Worm (Caenorhabditis elegans): Measurements from ENCODE around the gene unc-76.

DNA sequence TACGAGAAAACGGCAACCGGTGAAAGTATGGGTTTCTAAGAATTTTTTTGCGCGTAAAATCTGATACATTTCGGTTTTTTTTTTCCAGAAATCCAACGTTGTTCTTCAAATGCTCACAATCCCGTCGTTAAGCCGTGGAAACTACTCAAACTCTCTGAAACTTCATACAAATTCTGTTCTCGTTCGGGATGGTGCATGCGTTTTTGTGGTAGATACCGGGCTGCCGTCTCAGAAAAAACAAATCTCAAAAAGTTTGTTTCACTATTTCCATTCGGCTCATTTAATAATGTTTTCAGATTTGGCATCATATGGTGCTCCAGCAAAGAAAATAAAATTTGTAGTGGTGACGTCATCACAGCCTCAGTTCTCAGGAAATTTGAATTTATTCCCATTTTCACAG lies 16.8 kb upstream of the unc-76 start:
- TF ChIP-seq ama-1 (optimal IDR thresholded peaks at IDR 0.05) (no peak), mdl-1 (tag; optimal IDR thresholded peaks at IDR 0.05) (no peak), ztf-11 (tag; optimal IDR thresholded peaks at IDR 0.05) (no peak), nhr-10 (tag; optimal IDR thresholded peaks at IDR 0.05) (no peak), nhr-11 (tag; optimal IDR thresholded peaks at IDR 0.05) (no peak), skn-1 (tag; optimal IDR thresholded peaks at IDR 0.05) (no peak)

All from whole organism, L2 larva.